Worm (Caenorhabditis elegans) whole organism, mixed stage, embryonic: Measurements from ENCODE around the gene cwc-15.

Experiments
- M03D4.4 ChIP-seq: sonication (generic microtip); optimal IDR thresholded peaks from 2 replicates; lab custom pipeline; 2017; ENCODE audit warnings: mild to moderate bottlenecking, missing genetic modification characterization, missing compliant biosample characterization
- bed-3 ChIP-seq: fragments of 200-800 bp; sonication (Bioruptor generic); optimal IDR thresholded peaks from 3 replicates; lab custom pipeline; 2018; ENCODE audit warnings: mild to moderate bottlenecking, missing genetic modification characterization, moderate library complexity, missing compliant biosample characterization
- blmp-1 ChIP-seq: fragments of 150-350 bp; optimal IDR thresholded peaks from 2 replicates; lab custom pipeline; 2014; ENCODE audit warnings: missing biosample characterization, missing genetic modification characterization
- ceh-39 ChIP-seq: fragments of 150-350 bp; optimal IDR thresholded peaks from 2 replicates; lab custom pipeline; 2014; ENCODE audit warnings: missing biosample characterization, missing genetic modification characterization
- ceh-43 ChIP-seq: fragments of 200-800 bp; sonication (Bioruptor generic); optimal IDR thresholded peaks from 2 replicates; lab custom pipeline; 2018; ENCODE audit warnings: mild to moderate bottlenecking, missing genetic modification characterization, moderate library complexity, missing compliant biosample characterization
- ceh-83 ChIP-seq: fragments of 200-800 bp; sonication (Bioruptor generic); optimal IDR thresholded peaks from 2 replicates; lab custom pipeline; 2018; ENCODE audit warnings: mild to moderate bottlenecking, missing genetic modification characterization, missing compliant biosample characterization
- ces-1 ChIP-seq: fragments of 150-350 bp; optimal IDR thresholded peaks from 2 replicates; lab custom pipeline; 2014; ENCODE audit warnings: missing biosample characterization, missing genetic modification reagents, missing genetic modification characterization
- drap-1 ChIP-seq: fragments of 200-800 bp; sonication (Bioruptor generic); optimal IDR thresholded peaks from 3 replicates; lab custom pipeline; 2018; ENCODE audit warnings: mild to moderate bottlenecking, missing genetic modification characterization, missing compliant biosample characterization
- elt-1 ChIP-seq: sonication (generic microtip); optimal IDR thresholded peaks from 2 replicates; lab custom pipeline; 2017; ENCODE audit warnings: missing genetic modification characterization, mild to moderate bottlenecking, missing compliant biosample characterization, antibody characterized with exemption, moderate library complexity, borderline replicate concordance; ENCODE audit not compliant: insufficient read depth
- elt-3 ChIP-seq: fragments of 150-350 bp; optimal IDR thresholded peaks from 2 replicates; lab custom pipeline; 2014; ENCODE audit warnings: missing biosample characterization, missing genetic modification characterization
- flh-1 ChIP-seq: fragments of 200-800 bp; sonication (Bioruptor generic); optimal IDR thresholded peaks from 2 replicates; lab custom pipeline; 2018; ENCODE audit warnings: mild to moderate bottlenecking, missing genetic modification characterization, moderate library complexity, missing compliant biosample characterization
- ham-2 ChIP-seq: fragments of 200-800 bp; sonication (Bioruptor generic); optimal IDR thresholded peaks from 2 replicates; lab custom pipeline; 2018; ENCODE audit warnings: mild to moderate bottlenecking, missing genetic modification characterization, missing compliant biosample characterization
- hlh-1 ChIP-seq: fragments of 150-350 bp; optimal IDR thresholded peaks from 2 replicates; lab custom pipeline; 2014; ENCODE audit warnings: missing biosample characterization, missing genetic modification reagents, missing genetic modification characterization
- lin-13 ChIP-seq: fragments of 150-350 bp; optimal IDR thresholded peaks from 2 replicates; lab custom pipeline; 2014; ENCODE audit warnings: missing biosample characterization, missing genetic modification characterization
- lin-32 ChIP-seq: fragments of 200-800 bp; sonication (Bioruptor generic); optimal IDR thresholded peaks from 2 replicates; lab custom pipeline; 2018; ENCODE audit warnings: mild to moderate bottlenecking, missing genetic modification characterization, missing compliant biosample characterization
- lsy-2 ChIP-seq: fragments of 150-350 bp; optimal IDR thresholded peaks from 2 replicates; lab custom pipeline; 2014; ENCODE audit warnings: missing biosample characterization, missing genetic modification characterization
- mab-5 ChIP-seq: fragments of 150-350 bp; optimal IDR thresholded peaks from 2 replicates; lab custom pipeline; 2014; ENCODE audit warnings: missing biosample characterization, missing genetic modification characterization
- mep-1 ChIP-seq: fragments of 150-350 bp; optimal IDR thresholded peaks from 2 replicates; lab custom pipeline; 2017; ENCODE audit warnings: missing biosample characterization, missing genetic modification reagents, missing genetic modification characterization, inconsistent platforms
- mls-2 ChIP-seq: sonication (generic microtip); optimal IDR thresholded peaks from 2 replicates; lab custom pipeline; 2016; ENCODE audit warnings: mild to moderate bottlenecking, missing genetic modification characterization, moderate library complexity, missing compliant biosample characterization
- nhr-12 ChIP-seq: fragments of 150-350 bp; optimal IDR thresholded peaks from 2 replicates; lab custom pipeline; 2014; ENCODE audit warnings: missing biosample characterization, missing genetic modification characterization
- nhr-2 ChIP-seq: fragments of 150-350 bp; optimal IDR thresholded peaks from 2 replicates; lab custom pipeline; 2014; ENCODE audit warnings: missing biosample characterization, missing genetic modification characterization
- nhr-237 ChIP-seq: fragments of 150-350 bp; optimal IDR thresholded peaks from 2 replicates; lab custom pipeline; 2014; ENCODE audit warnings: missing biosample characterization, missing genetic modification characterization
- nhr-28 ChIP-seq: fragments of 150-350 bp; optimal IDR thresholded peaks from 2 replicates; lab custom pipeline; 2014; ENCODE audit warnings: missing biosample characterization, missing genetic modification characterization
- nhr-76 ChIP-seq: sonication (generic microtip); optimal IDR thresholded peaks from 2 replicates; lab custom pipeline; 2017; ENCODE audit warnings: missing biosample characterization, missing genetic modification characterization
- pha-4 ChIP-seq: fragments of 150-350 bp; optimal IDR thresholded peaks from 2 replicates; lab custom pipeline; 2018; ENCODE audit warnings: missing biosample characterization, missing genetic modification reagents, missing genetic modification characterization
- sem-2 ChIP-seq: fragments of 200-800 bp; sonication (Bioruptor generic); optimal IDR thresholded peaks from 2 replicates; lab custom pipeline; 2018; ENCODE audit warnings: mild to moderate bottlenecking, missing genetic modification characterization, missing compliant biosample characterization
- sptf-1 ChIP-seq: sonication (generic microtip); optimal IDR thresholded peaks from 2 replicates; lab custom pipeline; 2017; ENCODE audit warnings: mild to moderate bottlenecking, missing genetic modification characterization, moderate library complexity, missing compliant biosample characterization
- unc-120 ChIP-seq: sonication (generic microtip); optimal IDR thresholded peaks from 2 replicates; lab custom pipeline; 2017; ENCODE audit warnings: missing genetic modification characterization, missing compliant biosample characterization; ENCODE audit not compliant: poor library complexity, severe bottlenecking
- unc-39 ChIP-seq: fragments of 150-350 bp; optimal IDR thresholded peaks from 2 replicates; lab custom pipeline; 2014; ENCODE audit warnings: missing biosample characterization, missing genetic modification characterization
- unc-62 ChIP-seq: fragments of 150-350 bp; optimal IDR thresholded peaks from 2 replicates; lab custom pipeline; 2014; ENCODE audit warnings: missing biosample characterization, missing genetic modification reagents, missing genetic modification characterization
- ztf-11 ChIP-seq: fragments of 150-350 bp; optimal IDR thresholded peaks from 2 replicates; lab custom pipeline; 2014; ENCODE audit warnings: missing biosample characterization, missing genetic modification characterization

The cwc-15 gene

ce11 chrV:16053373-16053772, 30.2 kb downstream of the cwc-15 start, which contains the start of gene F14H3.3:
Gene F14H3.3, minus strand, starts transcription at chrV:16053473.
- TF ChIP-seq mep-1 (tag; lab: Kevin White, UChicago): no peak
- TF ChIP-seq nhr-12 (tag; lab: Kevin White, UChicago): no peak
- TF ChIP-seq lin-32 (GFP tag; lab: Kevin White, UChicago): no peak
- TF ChIP-seq elt-3 (tag; lab: Kevin White, UChicago): no peak
- TF ChIP-seq ceh-43 (GFP tag; lab: Kevin White, UChicago): no peak
- TF ChIP-seq unc-120 (tag; lab: Kevin White, UChicago): no peak
- no peak for TF ChIP-seq ces-1 (GFP tag; lab: Kevin White, UChicago)
- no peak for TF ChIP-seq nhr-76 (tag; lab: Kevin White, UChicago)
- TF ChIP-seq nhr-28 (tag; lab: Kevin White, UChicago): no peak
- no peak for TF ChIP-seq lin-13
- TF ChIP-seq flh-1: no peak
- TF ChIP-seq bed-3 (GFP tag; lab: Kevin White, UChicago): no peak

ce11 chrV:16055031-16055430, 31.9 kb downstream of the cwc-15 start, which contains the start of gene F14H3.4:
Gene F14H3.4, minus strand, starts transcription at chrV:16055072.
- TF ChIP-seq nhr-28 (tag; lab: Kevin White, UChicago) (no peak), drap-1 (GFP tag; lab: Kevin White, UChicago) (no peak), M03D4.4 (tag; lab: Kevin White, UChicago) (no peak), bed-3 (GFP tag; lab: Kevin White, UChicago) (no peak), unc-39 (tag; lab: Kevin White, UChicago) (no peak), ceh-43 (GFP tag; lab: Kevin White, UChicago) (no peak), pha-4 (no peak), ces-1 (GFP tag; lab: Kevin White, UChicago) (no peak), lin-32 (GFP tag; lab: Kevin White, UChicago) (no peak), unc-62 (GFP tag; lab: Kevin White, UChicago) (no peak)

ce11 chrV:16057010-16057463, 33.9 kb downstream of the cwc-15 start, which contains the start of gene F14H3.5:
Gene F14H3.5, minus strand, starts transcription at chrV:16057060.
- no peak for TF ChIP-seq sem-2
- no peak for TF ChIP-seq pha-4
- no peak for TF ChIP-seq ham-2 (GFP tag; lab: Kevin White, UChicago)
- TF ChIP-seq unc-39 (tag; lab: Kevin White, UChicago): no peak
- TF ChIP-seq M03D4.4 (tag; lab: Kevin White, UChicago): no peak
- no peak for TF ChIP-seq elt-1
- TF ChIP-seq unc-62 (GFP tag; lab: Kevin White, UChicago): no peak
- no peak for TF ChIP-seq sptf-1 (tag; lab: Kevin White, UChicago)
- TF ChIP-seq ztf-11 (tag; lab: Kevin White, UChicago): no peak
- TF ChIP-seq blmp-1 (tag; lab: Kevin White, UChicago): no peak

ce11 chrV:16058872-16059271, 35.7 kb downstream of the cwc-15 start, which contains the start of gene F14H3.6:
Gene F14H3.6, minus strand, starts transcription at chrV:16058893.
- TF ChIP-seq ces-1 (GFP tag; lab: Kevin White, UChicago) (no peak), nhr-237 (no peak), blmp-1 (tag; lab: Kevin White, UChicago) (no peak), lin-13 (no peak), sptf-1 (tag; lab: Kevin White, UChicago) (no peak), hlh-1 (tag; lab: Kevin White, UChicago) (no peak), sem-2 (no peak)

- TF ChIP-seq mls-2 (no peak), lin-13 (no peak), ceh-39 (tag; lab: Kevin White, UChicago) (no peak), elt-1 (no peak), mab-5 (tag; lab: Kevin White, UChicago) (no peak), ztf-11 (tag; lab: Kevin White, UChicago) (no peak), sem-2 (no peak), nhr-2 (tag; lab: Kevin White, UChicago) (no peak), bed-3 (GFP tag; lab: Kevin White, UChicago) (no peak), ceh-43 (GFP tag; lab: Kevin White, UChicago) (no peak), unc-120 (tag; lab: Kevin White, UChicago) (no peak), drap-1 (GFP tag; lab: Kevin White, UChicago) (no peak), unc-62 (GFP tag; lab: Kevin White, UChicago) (no peak), lsy-2 (tag; lab: Kevin White, UChicago) (no peak), blmp-1 (tag; lab: Kevin White, UChicago) (no peak), ceh-83 (no peak), nhr-237 (no peak), lin-32 (GFP tag; lab: Kevin White, UChicago) (no peak), ces-1 (GFP tag; lab: Kevin White, UChicago) (no peak)
These were observed 37.0 kb downstream of the cwc-15 start, which contains the start of gene F14H3.15 for ce11 chrV:16060135-16060534. Gene F14H3.15, minus strand, starts transcription at chrV:16060235.
